Worm (Caenorhabditis elegans) whole organism, dauer: ENCODE results near the gene Y39F10A.3.

Source experiments
- unc-62 ChIP-seq: sonication (generic microtip); optimal IDR thresholded peaks from 2 replicates; lab custom pipeline; 2017; ENCODE audit warnings: missing biosample characterization, missing genetic modification reagents, missing genetic modification characterization

Y39F10A.3 gene

ce11 chrII:773830-774229 lies 9.0 kb downstream of the Y39F10A.3 start:
- no peak for TF ChIP-seq unc-62

ce11 chrII:770253-770652 lies 12.6 kb downstream of the Y39F10A.3 start, which contains the start of gene C08G5.6:
Gene C08G5.6, plus strand, starts transcription at chrII:770553.
- TF ChIP-seq unc-62 = no peak

ce11 chrII:769250-769649 lies 13.6 kb downstream of the Y39F10A.3 start:
- TF ChIP-seq unc-62 = no peak

- TF ChIP-seq unc-62 = no peak
Measured at ce11 chrII:765219-765618, 17.6 kb downstream of the Y39F10A.3 start, which contains the start of gene C08G5.7. Gene C08G5.7, minus strand, starts transcription at chrII:765319.

- TF ChIP-seq unc-62 = no peak
Measured at ce11 chrII:764385-764784, 18.4 kb downstream of the Y39F10A.3 start.

- no peak for TF ChIP-seq unc-62
Measured at ce11 chrII:762942-763341, 19.9 kb downstream of the Y39F10A.3 start.

ce11 chrII:760276-760675 lies 22.5 kb downstream of the Y39F10A.3 start:
- TF ChIP-seq unc-62 = no peak

- no peak for TF ChIP-seq unc-62
Measured at ce11 chrII:759788-760187, 23.0 kb downstream of the Y39F10A.3 start.

ce11 chrII:757224-757623 lies 25.6 kb downstream of the Y39F10A.3 start:
- no peak for TF ChIP-seq unc-62

- no peak for TF ChIP-seq unc-62
Measured at ce11 chrII:756161-756560, 26.6 kb downstream of the Y39F10A.3 start.

- no peak for TF ChIP-seq unc-62
Measured at ce11 chrII:754971-755370, 27.8 kb downstream of the Y39F10A.3 start.

ce11 chrII:753469-753868 lies 29.3 kb downstream of the Y39F10A.3 start:
- no peak for TF ChIP-seq unc-62

- no peak for TF ChIP-seq unc-62
Measured at ce11 chrII:751850-752249, 31.0 kb downstream of the Y39F10A.3 start.

- no peak for TF ChIP-seq unc-62
Measured at ce11 chrII:750155-750554, 32.6 kb downstream of the Y39F10A.3 start, which contains the start of gene snt-6. Gene snt-6, minus strand, starts transcription at chrII:750212.

- no peak for TF ChIP-seq unc-62
Measured at ce11 chrII:740808-741207, 42.0 kb downstream of the Y39F10A.3 start, which contains the start of gene fbxc-48. Gene fbxc-48, minus strand, starts transcription at chrII:740908.

ce11 chrII:732393-732792 lies 50.4 kb downstream of the Y39F10A.3 start:
- TF ChIP-seq unc-62 = no peak
